Fruit fly (Drosophila melanogaster): Measurements from ENCODE around the gene CG9330.

The CG9330 gene

dm6 chr3L:19598369-19599148, 12.5 kb downstream of the CG9330 start, which contains the start of the genes ash1 and Taf6 (continued):
- TF ChIP-seq CG15514 (GFP tag; optimal IDR thresholded peaks at IDR 0.05): peak; percentile 25
- TF ChIP-seq CoRest (tag; optimal IDR thresholded peaks at IDR 0.05): peak; percentile 48
- peak; percentile 100 for TF ChIP-seq CG14710 (tag; optimal IDR thresholded peaks at IDR 0.05)
- no peak for TF ChIP-seq Rx (GFP tag; IDR thresholded peaks at IDR 0.05)
- peak; percentile 85 for TF ChIP-seq nmo (GFP tag; optimal IDR thresholded peaks at IDR 0.05)
- TF ChIP-seq CG2129 (GFP tag; IDR thresholded peaks at IDR 0.05; ENCODE audit: partially characterized antibody): no peak

dm6 chr3L:19601413-19601812, 15.4 kb downstream of the CG9330 start, which contains the start of gene CG9368:
Gene CG9368, plus strand, starts transcription at chr3L:19601633.
- TF ChIP-seq ssp (GFP tag; IDR thresholded peaks at IDR 0.05) (no peak), CG11504 (tag; optimal IDR thresholded peaks at IDR 0.05) (peak; percentile 17), CG6854 (GFP tag; optimal IDR thresholded peaks at IDR 0.05) (no peak), YL-1 (GFP tag; optimal IDR thresholded peaks at IDR 0.05) (peak; percentile 10), MBD-R2 (GFP tag; IDR thresholded peaks at IDR 0.05) (peak; percentile 83), ewg (GFP tag; optimal IDR thresholded peaks at IDR 0.05) (peak; percentile 96), MESR4 (GFP tag; optimal IDR thresholded peaks at IDR 0.05) (peak; percentile 35), onecut (GFP tag; IDR thresholded peaks at IDR 0.05) (peak; percentile 100)

- TF ChIP-seq CG11504 (tag; optimal IDR thresholded peaks at IDR 0.05): peak; percentile 98
- no peak for TF ChIP-seq ro (GFP tag; IDR thresholded peaks at IDR 0.05)
- TF ChIP-seq CG2199 (GFP tag; IDR thresholded peaks at IDR 0.05): 0 out of 3 replicates have a peak, but pooled peaks have one; percentile 51
- TF ChIP-seq Ets97D (GFP tag; optimal IDR thresholded peaks at IDR 0.05): no peak
- TF ChIP-seq CG3847 (GFP tag; IDR thresholded peaks at IDR 0.05): no peak
- TF ChIP-seq sens (GFP tag): peak; percentile 47
- no peak for TF ChIP-seq crol (GFP tag; IDR thresholded peaks at IDR 0.05)
- peak; percentile 49 for TF ChIP-seq Med (GFP tag)
- no peak for TF ChIP-seq CG8944 (GFP tag; optimal IDR thresholded peaks at IDR 0.05)
- TF ChIP-seq NFAT (GFP tag; IDR thresholded peaks at IDR 0.05): no peak
- TF ChIP-seq CG17612 (GFP tag; IDR thresholded peaks at IDR 0.05): no peak
- no peak for TF ChIP-seq Bteb2 (GFP tag; optimal IDR thresholded peaks at IDR 0.05)
- TF ChIP-seq CG34376 (GFP tag; optimal IDR thresholded peaks at IDR 0.05): peak; percentile 6
- peak in 1 of 2 experiments; percentile 95 for TF ChIP-seq Pdp1 (GFP tag; optimal IDR thresholded peaks at IDR 0.05)
- no peak for TF ChIP-seq tin (GFP tag; optimal IDR thresholded peaks at IDR 0.05)
- TF ChIP-seq lbe (GFP tag; optimal IDR thresholded peaks at IDR 0.05): no peak
Observed at dm6 chr3L:19605974-19606497, 20.0 kb downstream of the CG9330 start, which contains the start of the genes lush and CG9372. Gene lush, minus strand, starts transcription at chr3L:19606090. Gene CG9372, plus strand, starts transcription at chr3L:19606208.

dm6 chr3L:19612172-19612571, 26.1 kb downstream of the CG9330 start, which contains the start of the genes Lon and PIG-F:
Gene Lon, minus strand, starts transcription at chr3L:19612199.
Gene PIG-F, plus strand, starts transcription at chr3L:19612455.
- peak; percentile 95 for TF ChIP-seq CG2199 (GFP tag; IDR thresholded peaks at IDR 0.05)
- peak; percentile 98 for TF ChIP-seq CG32772 (GFP tag; IDR thresholded peaks at IDR 0.05)
- peak; percentile 99 for TF ChIP-seq CG9932 (GFP tag; IDR thresholded peaks at IDR 0.05)
- TF ChIP-seq Xrp1 (GFP tag; IDR thresholded peaks at IDR 0.05): peak; percentile 99
- no peak for TF ChIP-seq br (optimal IDR thresholded peaks at IDR 0.05)
- TF ChIP-seq rib (GFP tag; IDR thresholded peaks at IDR 0.05): peak; percentile 97
- peak; percentile 99 for TF ChIP-seq Meics (GFP tag; optimal IDR thresholded peaks at IDR 0.05)
- TF ChIP-seq tgo (GFP tag; IDR thresholded peaks at IDR 0.05): peak; percentile 99
- peak; percentile 98 for TF ChIP-seq org-1 (GFP tag; optimal IDR thresholded peaks at IDR 0.05)
- TF ChIP-seq Hmr (GFP tag; optimal IDR thresholded peaks at IDR 0.05): peak; percentile 99
- TF ChIP-seq dmrt11E (tag; optimal IDR thresholded peaks at IDR 0.05): peak; percentile 99
- TF ChIP-seq ash1 (GFP tag; optimal IDR thresholded peaks at IDR 0.05): peak; percentile 70
- peak; percentile 100 for TF ChIP-seq CG4424 (GFP tag; optimal IDR thresholded peaks at IDR 0.05)
- peak; percentile 98 for TF ChIP-seq gro (GFP tag; optimal IDR thresholded peaks at IDR 0.05)
- peak; percentile 91 for TF ChIP-seq CG17802 (tag; optimal IDR thresholded peaks at IDR 0.05)
- no peak for TF ChIP-seq Hr39 (optimal IDR thresholded peaks at IDR 0.05)
- no peak for TF ChIP-seq CG2129 (GFP tag; IDR thresholded peaks at IDR 0.05; ENCODE audit: partially characterized antibody)
- peak; percentile 99 for TF ChIP-seq zfh1 (GFP tag; IDR thresholded peaks at IDR 0.05)
- TF ChIP-seq CkIIα-i1 (GFP tag; IDR thresholded peaks at IDR 0.05): peak; percentile 89
